Worm (Caenorhabditis elegans) whole organism, L3 larva: ENCODE results near the gene C56G3.2.
A peak's percentile ranks its signal among the peaks of the same experiment; 100 is the strongest.
"Not testable (repeated sequence)": the region's sequence is repeated elsewhere in the genome, so short reads cannot be mapped to it uniquely, and the experiment has no call there.

Source experiments
- ZK546.5 ChIP-seq: sonication (generic microtip); optimal IDR thresholded peaks from 2 replicates; lab custom pipeline; 2017; ENCODE audit warnings: missing biosample characterization, missing genetic modification characterization
- aly-2 ChIP-seq: fragments of 150-350 bp; optimal IDR thresholded peaks from 2 replicates; lab custom pipeline; 2014; ENCODE audit warnings: missing biosample characterization, missing genetic modification characterization
- ama-1 ChIP-seq: fragments of 150-350 bp; optimal IDR thresholded peaks from 2 replicates; lab custom pipeline; 2018
- ceh-28 ChIP-seq: fragments of 150-350 bp; optimal IDR thresholded peaks from 2 replicates; lab custom pipeline; 2014; ENCODE audit warnings: missing biosample characterization, missing genetic modification reagents, missing genetic modification characterization
- ceh-82 ChIP-seq: fragments of 150-350 bp; optimal IDR thresholded peaks from 2 replicates; lab custom pipeline; 2014; ENCODE audit warnings: missing biosample characterization, missing genetic modification characterization
- ceh-9 ChIP-seq: sonication (generic microtip); optimal IDR thresholded peaks from 2 replicates; lab custom pipeline; 2018; ENCODE audit warnings: missing biosample characterization, missing genetic modification characterization
- daf-12 ChIP-seq: fragments of 150-350 bp; optimal IDR thresholded peaks from 2 replicates; lab custom pipeline; 2014; ENCODE audit warnings: missing biosample characterization, missing genetic modification reagents, missing genetic modification characterization
- egl-27 ChIP-seq: sonication (generic microtip); optimal IDR thresholded peaks from 4 replicates; lab custom pipeline; 2017; ENCODE audit warnings: missing biosample characterization, missing genetic modification reagents, missing genetic modification characterization
- egl-5 ChIP-seq: fragments of 150-350 bp; optimal IDR thresholded peaks from 2 replicates; lab custom pipeline; 2017; ENCODE audit warnings: missing biosample characterization, missing genetic modification reagents, missing genetic modification characterization, inconsistent platforms
- elt-1 ChIP-seq: fragments of 150-350 bp; optimal IDR thresholded peaks from 2 replicates; lab custom pipeline; 2014; ENCODE audit warnings: missing biosample characterization, missing genetic modification characterization
- elt-2 ChIP-seq: sonication (generic microtip); optimal IDR thresholded peaks from 2 replicates; lab custom pipeline; 2016; ENCODE audit warnings: missing genetic modification reagents, mild to moderate bottlenecking, missing genetic modification characterization, missing compliant biosample characterization
- fkh-10 ChIP-seq: sonication (generic microtip); optimal IDR thresholded peaks from 2 replicates; lab custom pipeline; 2017; ENCODE audit warnings: missing biosample characterization, missing genetic modification reagents, missing genetic modification characterization
- fos-1 ChIP-seq: fragments of 150-350 bp; optimal IDR thresholded peaks from 2 replicates; lab custom pipeline; 2014; ENCODE audit warnings: missing biosample characterization, missing genetic modification characterization
- hmg-11 ChIP-seq: sonication (generic microtip); optimal IDR thresholded peaks from 2 replicates; lab custom pipeline; 2016; ENCODE audit warnings: missing genetic modification characterization, missing compliant biosample characterization
- jun-1 ChIP-seq: fragments of 150-350 bp; optimal IDR thresholded peaks from 2 replicates; lab custom pipeline; 2014; ENCODE audit warnings: missing biosample characterization, missing genetic modification reagents, missing genetic modification characterization
- lin-39 ChIP-seq: fragments of 150-350 bp; optimal IDR thresholded peaks from 2 replicates; lab custom pipeline; 2018; ENCODE audit warnings: missing biosample characterization, missing genetic modification reagents, missing genetic modification characterization
- mdl-1 ChIP-seq: fragments of 150-350 bp; optimal IDR thresholded peaks from 2 replicates; lab custom pipeline; 2014; ENCODE audit warnings: missing biosample characterization, missing genetic modification characterization
- mml-1 ChIP-seq: fragments of 150-350 bp; sonication (generic microtip); optimal IDR thresholded peaks from 3 replicates; lab custom pipeline; 2014; ENCODE audit warnings: missing biosample characterization, missing genetic modification characterization
- nfya-1 ChIP-seq: sonication (generic microtip); optimal IDR thresholded peaks from 2 replicates; lab custom pipeline; 2017; ENCODE audit warnings: missing genetic modification characterization, mild to moderate bottlenecking, missing compliant biosample characterization, antibody characterized with exemption, moderate library complexity; ENCODE audit not compliant: insufficient read depth
- nhr-11 ChIP-seq: fragments of 150-350 bp; optimal IDR thresholded peaks from 2 replicates; lab custom pipeline; 2014; ENCODE audit warnings: missing biosample characterization, missing genetic modification characterization
- nhr-12 ChIP-seq: fragments of 150-350 bp; optimal IDR thresholded peaks from 2 replicates; lab custom pipeline; 2014; ENCODE audit warnings: missing biosample characterization, missing genetic modification characterization
- nhr-237 ChIP-seq: fragments of 150-350 bp; optimal IDR thresholded peaks from 2 replicates; lab custom pipeline; 2014; ENCODE audit warnings: missing biosample characterization, missing genetic modification characterization
- nhr-76 ChIP-seq: fragments of 150-350 bp; sonication (generic microtip); optimal IDR thresholded peaks from 5 replicates; lab custom pipeline; 2014; ENCODE audit warnings: missing biosample characterization, missing genetic modification characterization
- nhr-77 ChIP-seq: fragments of 150-350 bp; optimal IDR thresholded peaks from 2 replicates; lab custom pipeline; 2014; ENCODE audit warnings: missing biosample characterization, missing genetic modification characterization
- pha-4 ChIP-seq: fragments of 150-350 bp; optimal IDR thresholded peaks from 2 replicates; lab custom pipeline; 2014; ENCODE audit warnings: missing biosample characterization, missing genetic modification reagents, missing genetic modification characterization
- pqm-1 ChIP-seq: fragments of 150-350 bp; optimal IDR thresholded peaks from 2 replicates; lab custom pipeline; 2017; ENCODE audit warnings: missing biosample characterization, missing genetic modification characterization, inconsistent platforms
- tbx-2 ChIP-seq: sonication (generic microtip); optimal IDR thresholded peaks from 2 replicates; lab custom pipeline; 2016; ENCODE audit warnings: mild to moderate bottlenecking, missing genetic modification characterization, missing compliant biosample characterization
- zag-1 ChIP-seq: fragments of 150-350 bp; optimal IDR thresholded peaks from 2 replicates; lab custom pipeline; 2014; ENCODE audit warnings: missing biosample characterization, missing genetic modification characterization
- ztf-11 ChIP-seq: fragments of 150-350 bp; optimal IDR thresholded peaks from 2 replicates; lab custom pipeline; 2014; ENCODE audit warnings: missing biosample characterization, missing genetic modification characterization
- ztf-4 ChIP-seq: fragments of 150-350 bp; optimal IDR thresholded peaks from 2 replicates; lab custom pipeline; 2014; ENCODE audit warnings: missing biosample characterization, missing genetic modification characterization

Gene C56G3.2

ce11 chrX:7365267-7365666 lies at the start of gene C56G3.2:
Gene C56G3.2, plus strand, starts transcription at chrX:7365567.
- not testable (repeated sequence) for TF ChIP-seq ceh-28, ceh-9, tbx-2 (tag; lab: Kevin White, UChicago)

- TF ChIP-seq nhr-11 (no peak), ceh-82 (tag; lab: Kevin White, UChicago) (no peak), pqm-1 (tag; lab: Kevin White, UChicago) (peak; percentile 85), zag-1 (tag; lab: Kevin White, UChicago) (no peak), elt-2 (tag; lab: Kevin White, UChicago) (peak; percentile 90), ama-1 (lab: Kevin White, UChicago) (peak; percentile 71), nhr-76 (tag; lab: Kevin White, UChicago) (no peak), pha-4 (peak; percentile 29)
Observed at ce11 chrX:7316485-7317391, 48.6 kb upstream of the C56G3.2 start, which contains the start of the genes spp-2 and spp-6. Gene spp-2, minus strand, starts transcription at chrX:7316818. Gene spp-6, plus strand, starts transcription at chrX:7317341.

- TF ChIP-seq elt-2 (tag; lab: Kevin White, UChicago) (peak; percentile 84), lin-39 (tag; lab: Kevin White, UChicago) (no peak), ceh-82 (tag; lab: Kevin White, UChicago) (no peak)
Observed at ce11 chrX:7318639-7319038, 46.7 kb upstream of the C56G3.2 start, which contains the start of gene spp-4. Gene spp-4, minus strand, starts transcription at chrX:7318756.

ce11 chrX:7320115-7320711 lies 45.2 kb upstream of the C56G3.2 start, which contains the start of gene spp-5:
Gene spp-5, minus strand, starts transcription at chrX:7320354.
- TF ChIP-seq pha-4 (peak; percentile 78), tbx-2 (tag; lab: Kevin White, UChicago) (no peak), jun-1 (tag; lab: Kevin White, UChicago) (peak; percentile 63), pqm-1 (tag; lab: Kevin White, UChicago) (peak; percentile 97), mdl-1 (tag; lab: Kevin White, UChicago) (peak; percentile 14), egl-5 (tag; lab: Kevin White, UChicago) (no peak), elt-2 (tag; lab: Kevin White, UChicago) (peak; percentile 95), ceh-28 (tag; lab: Kevin White, UChicago) (no peak), ama-1 (lab: Kevin White, UChicago) (peak; percentile 41)

DNA sequence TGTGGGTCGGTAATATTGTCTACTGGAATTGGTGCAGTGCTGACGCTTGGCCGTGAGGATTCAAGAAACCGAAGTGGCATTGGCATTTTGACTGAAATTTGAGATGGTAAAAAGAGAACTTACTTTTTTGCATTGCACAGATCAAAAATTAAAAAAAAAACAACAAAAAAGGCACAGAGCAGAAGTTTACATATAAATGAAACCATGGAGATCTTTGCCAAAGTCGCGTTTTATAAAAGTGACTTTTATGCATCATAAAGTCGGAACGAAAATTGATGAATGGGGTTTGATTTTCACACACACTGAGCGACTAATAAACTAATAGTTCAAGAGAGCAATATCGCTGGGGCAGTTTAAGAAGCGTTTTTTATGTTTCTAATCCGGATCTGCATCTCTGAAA lies 43.0 kb upstream of the C56G3.2 start, which contains the start of gene T08A9.13:
TSS of gene T08A9.13 (minus strand) at position 101 of the 400 bp plus-strand sequence.
- TF ChIP-seq nhr-12, result no peak
- TF ChIP-seq elt-1, result no peak
- no peak for TF ChIP-seq nhr-237 (tag; lab: Kevin White, UChicago)
- TF ChIP-seq ceh-28 (tag; lab: Kevin White, UChicago), result no peak
- no peak for TF ChIP-seq ztf-4 (tag; lab: Kevin White, UChicago)
- no peak for TF ChIP-seq egl-27 (tag; lab: Kevin White, UChicago)
- no peak for TF ChIP-seq fkh-10
- no peak for TF ChIP-seq fos-1
- no peak for TF ChIP-seq ceh-9 (tag; lab: Kevin White, UChicago)
- TF ChIP-seq aly-2 (tag; lab: Kevin White, UChicago), result no peak
- no peak for TF ChIP-seq daf-12 (tag; lab: Kevin White, UChicago)
- TF ChIP-seq nfya-1, result no peak
- no peak for TF ChIP-seq ztf-11 (tag; lab: Kevin White, UChicago)
- no peak for TF ChIP-seq elt-2 (tag; lab: Kevin White, UChicago)
- TF ChIP-seq mml-1, result no peak
- TF ChIP-seq ZK546.5 (tag; lab: Kevin White, UChicago), result no peak
- no peak for TF ChIP-seq ceh-82 (tag; lab: Kevin White, UChicago)
- TF ChIP-seq zag-1 (tag; lab: Kevin White, UChicago), result no peak
- no peak for TF ChIP-seq nhr-77
- no peak for TF ChIP-seq hmg-11 (tag; lab: Kevin White, UChicago)
